Worm (Caenorhabditis elegans): ENCODE results near the gene efn-2.
A peak's percentile ranks its signal among the peaks of the same experiment; 100 is the strongest.

efn-2 gene

DNA sequence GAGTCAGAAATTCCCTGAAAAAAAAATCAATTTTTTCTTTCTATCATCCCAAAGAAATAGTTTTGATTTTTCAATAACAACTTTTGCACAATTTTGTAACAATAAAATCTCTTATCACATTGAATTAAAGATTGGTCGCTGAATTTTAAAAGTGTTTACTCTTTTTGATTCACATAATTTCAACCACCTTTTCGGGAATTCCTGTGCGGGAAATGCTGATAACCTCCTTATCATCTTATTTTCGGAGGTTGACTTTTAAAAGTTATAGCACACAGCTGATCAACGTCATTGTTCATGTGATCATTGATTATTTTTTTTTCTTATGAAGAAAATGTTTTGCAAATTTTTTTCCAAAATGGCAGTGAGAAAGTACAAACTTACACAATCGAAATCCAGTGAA lies 32.8 kb upstream of the efn-2 start:
- TF ChIP-seq fkh-10 (GFP tag; optimal IDR thresholded peaks at IDR 0.05) = no peak
- TF ChIP-seq unc-86 (tag; optimal IDR thresholded peaks at IDR 0.05) = no peak
- peak; percentile 95 for TF ChIP-seq elt-2 (tag; optimal IDR thresholded peaks at IDR 0.05)
- TF ChIP-seq nhr-90 (tag; optimal IDR thresholded peaks at IDR 0.05; ENCODE audit: poor library complexity) = peak; percentile 38
- TF ChIP-seq tbx-2 (tag; optimal IDR thresholded peaks at IDR 0.05) = no peak
- no peak for TF ChIP-seq nhr-28 (tag; optimal IDR thresholded peaks at IDR 0.05)
- peak; percentile 12 for TF ChIP-seq tlp-1 (tag; optimal IDR thresholded peaks at IDR 0.05)
- TF ChIP-seq pqm-1 (tag; optimal IDR thresholded peaks at IDR 0.05) = peak; percentile 70
- TF ChIP-seq lir-3 (tag; optimal IDR thresholded peaks at IDR 0.05; ENCODE audit: poor library complexity) = no peak
- TF ChIP-seq C04F5.9 (tag; optimal IDR thresholded peaks at IDR 0.05) = no peak
- no peak for TF ChIP-seq mep-1 (tag; optimal IDR thresholded peaks at IDR 0.05)
- TF ChIP-seq egl-27 (tag; optimal IDR thresholded peaks at IDR 0.05) = no peak
- TF ChIP-seq swsn-7 (tag; optimal IDR thresholded peaks at IDR 0.05) = no peak
- TF ChIP-seq snu-23 (GFP tag; optimal IDR thresholded peaks at IDR 0.05) = no peak

DNA sequence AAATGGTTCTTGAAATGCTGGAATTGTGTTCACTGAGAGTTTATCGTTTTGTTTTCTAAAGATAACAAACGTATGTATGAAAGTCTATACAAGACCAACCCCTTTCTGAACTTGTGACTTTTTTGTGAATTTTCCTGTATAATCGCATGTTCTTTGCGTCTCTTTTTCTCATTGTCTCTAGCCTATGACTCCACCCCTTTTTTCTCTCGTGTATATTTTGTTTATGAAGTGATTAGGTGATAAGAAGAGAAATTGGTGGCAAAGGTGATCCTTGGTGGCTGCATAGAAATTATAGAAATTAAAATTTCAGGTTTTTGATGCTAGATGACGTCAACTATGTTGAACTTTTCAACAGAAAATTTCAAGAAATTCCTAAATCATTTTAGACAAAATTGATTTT lies 31.1 kb upstream of the efn-2 start, which contains the start of gene T07G12.5:
TSS of gene T07G12.5 (minus strand) at position 101 of the 400 bp plus-strand sequence.
- TF ChIP-seq elt-2 (tag; optimal IDR thresholded peaks at IDR 0.05) (peak; percentile 47), ama-1 (optimal IDR thresholded peaks at IDR 0.05) (no peak)

DNA sequence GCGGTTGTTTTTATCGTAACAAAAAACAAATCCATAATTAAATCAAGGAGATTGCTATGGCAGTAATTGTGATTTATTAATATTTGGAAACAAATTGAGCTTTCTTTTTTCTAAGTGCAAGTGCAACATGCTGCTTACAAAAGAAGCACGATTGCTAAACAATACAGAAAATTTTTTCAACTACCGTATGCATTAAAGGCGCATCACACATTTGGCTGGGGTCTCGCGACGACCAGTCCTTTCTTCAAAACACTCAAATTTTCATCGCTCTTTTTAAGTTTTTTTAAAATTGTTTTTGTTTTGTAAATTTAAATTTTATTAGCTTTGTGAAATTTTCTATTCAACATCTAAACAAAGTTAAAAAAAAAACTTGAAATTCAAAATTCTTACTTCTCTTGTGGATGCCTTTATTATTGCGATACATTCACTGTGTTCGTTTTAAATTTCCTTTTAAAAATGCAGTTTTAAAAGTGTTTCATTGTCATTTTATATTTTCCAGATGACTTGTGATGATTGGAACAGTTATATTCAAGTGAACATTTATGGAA lies 29.5 kb upstream of the efn-2 start, which contains the start of gene zim-1:
TSS of gene zim-1 (plus strand) at position 498 of the 548 bp plus-strand sequence.
- TF ChIP-seq zag-1 (tag; optimal IDR thresholded peaks at IDR 0.05) = no peak
- no peak for TF ChIP-seq hlh-4 (tag; optimal IDR thresholded peaks at IDR 0.05)
- TF ChIP-seq snpc-4 (tag; optimal IDR thresholded peaks at IDR 0.05) = no peak
- no peak for TF ChIP-seq ceh-63 (GFP tag; optimal IDR thresholded peaks at IDR 0.05)
- TF ChIP-seq nhr-47 (tag; optimal IDR thresholded peaks at IDR 0.05) = no peak
- no peak for TF ChIP-seq nhr-237 (tag; optimal IDR thresholded peaks at IDR 0.05)
- TF ChIP-seq sup-37 (GFP tag; optimal IDR thresholded peaks at IDR 0.05) = no peak
- no peak for TF ChIP-seq mab-9 (GFP tag; IDR thresholded peaks at IDR 0.05)
- TF ChIP-seq nhr-84 (tag; optimal IDR thresholded peaks at IDR 0.05) = no peak
- TF ChIP-seq lin-15B (tag; optimal IDR thresholded peaks at IDR 0.05) = no peak
- no peak for TF ChIP-seq lsy-2 (tag; optimal IDR thresholded peaks at IDR 0.05)
- no peak for TF ChIP-seq pax-3 (tag; optimal IDR thresholded peaks at IDR 0.05)
- TF ChIP-seq lin-13 (GFP tag; optimal IDR thresholded peaks at IDR 0.05) = no peak
- no peak for TF ChIP-seq skn-1 (tag; optimal IDR thresholded peaks at IDR 0.05)
- TF ChIP-seq xbp-1 (tag; optimal IDR thresholded peaks at IDR 0.05) = no peak
- no peak for TF ChIP-seq mep-1 (tag; optimal IDR thresholded peaks at IDR 0.05)
- TF ChIP-seq dpl-1 (GFP tag; optimal IDR thresholded peaks at IDR 0.05) = no peak

ce11 chrIV:10554947-10555346 lies 21.2 kb upstream of the efn-2 start, which contains the start of gene zim-2:
Gene zim-2 (plus strand): TSS chrIV:10555247.
- no peak for TF ChIP-seq nhr-84 (tag; optimal IDR thresholded peaks at IDR 0.05)
- no peak for TF ChIP-seq fkh-4 (tag; optimal IDR thresholded peaks at IDR 0.05; ENCODE audit: borderline replicate concordance)
- no peak for TF ChIP-seq egl-13 (tag; optimal IDR thresholded peaks at IDR 0.05)
- no peak for TF ChIP-seq mep-1 (tag; optimal IDR thresholded peaks at IDR 0.05)
- TF ChIP-seq nhr-11 (tag; optimal IDR thresholded peaks at IDR 0.05) = no peak
- no peak for TF ChIP-seq ceh-90 (tag; optimal IDR thresholded peaks at IDR 0.05)
- TF ChIP-seq blmp-1 (tag; optimal IDR thresholded peaks at IDR 0.05) = no peak
- TF ChIP-seq xbp-1 (tag; optimal IDR thresholded peaks at IDR 0.05) = no peak
- no peak for TF ChIP-seq isw-1 (GFP tag; IDR thresholded peaks at IDR 0.05)
- no peak for TF ChIP-seq tlp-1 (tag; optimal IDR thresholded peaks at IDR 0.05)
- TF ChIP-seq pax-3 (tag; optimal IDR thresholded peaks at IDR 0.05) = no peak
- no peak for TF ChIP-seq pag-3 (tag; optimal IDR thresholded peaks at IDR 0.05; ENCODE audit: borderline replicate concordance, insufficient read depth)
- no peak for TF ChIP-seq ztf-4 (tag; optimal IDR thresholded peaks at IDR 0.05)
- TF ChIP-seq unc-86 (tag; optimal IDR thresholded peaks at IDR 0.05) = no peak

Data from whole organism, L1 larva.